Worm (Caenorhabditis elegans) whole organism, young adult: ENCODE results near the gene R07B1.11.

ENCODE experiments used
- C17E4.6 ChIP-seq: fragments of 200-800 bp; sonication (Bioruptor generic); IDR thresholded peaks from 2 replicates; pipeline ENCODE4 v1.3.6; 2022; ENCODE audit warnings: missing genetic modification reagents, missing genetic modification characterization, missing compliant biosample characterization
- F33H1.4 ChIP-seq: fragments of 200-800 bp; sonication (Bioruptor generic); IDR thresholded peaks from 2 replicates; pipeline ENCODE4 v1.3.6; 2022; ENCODE audit warnings: missing genetic modification reagents, missing genetic modification characterization, missing compliant biosample characterization
- F52B5.7 ChIP-seq: sonication (generic microtip); optimal IDR thresholded peaks from 2 replicates; lab custom pipeline; 2016; ENCODE audit warnings: mild to moderate bottlenecking, missing genetic modification characterization, missing compliant biosample characterization
- F55B11.4 ChIP-seq: sonication (generic microtip); optimal IDR thresholded peaks from 2 replicates; lab custom pipeline; 2016; ENCODE audit warnings: missing compliant biosample characterization, missing genetic modification characterization, borderline replicate concordance; ENCODE audit not compliant: insufficient read depth
- T07F8.4 ChIP-seq: sonication (generic microtip); optimal IDR thresholded peaks from 2 replicates; lab custom pipeline; 2016; ENCODE audit warnings: mild to moderate bottlenecking, missing genetic modification characterization, moderate library complexity, missing compliant biosample characterization
- Y56A3A.18 ChIP-seq: fragments of 200-800 bp; sonication (Bioruptor generic); IDR thresholded peaks from 2 replicates; pipeline ENCODE4 v1.3.6; 2022; ENCODE audit warnings: missing genetic modification reagents, missing genetic modification characterization, missing compliant biosample characterization
- Y79H2A.3 ChIP-seq: fragments of 200-800 bp; sonication (Bioruptor generic); conservative IDR thresholded peaks from 2 replicates; pipeline ENCODE4 v1.3.6; 2022; ENCODE audit warnings: missing genetic modification reagents, missing genetic modification characterization, missing compliant biosample characterization
- Y95B8A.8 ChIP-seq: fragments of 200-800 bp; sonication (Bioruptor generic); IDR thresholded peaks from 2 replicates; pipeline ENCODE4 v1.3.6; 2022; ENCODE audit warnings: missing genetic modification reagents, missing genetic modification characterization, missing compliant biosample characterization
- aptf-3 ChIP-seq: fragments of 200-800 bp; sonication (Bioruptor generic); IDR thresholded peaks from 2 replicates; pipeline ENCODE4 v1.3.6; 2022; ENCODE audit warnings: missing genetic modification characterization, missing compliant biosample characterization
- atf-7 ChIP-seq: sonication (generic microtip); optimal IDR thresholded peaks from 2 replicates; lab custom pipeline; 2017; ENCODE audit warnings: mild to moderate bottlenecking, missing genetic modification characterization, missing compliant biosample characterization
- athp-1 ChIP-seq: sonication (generic microtip); optimal IDR thresholded peaks from 2 replicates; lab custom pipeline; 2017; ENCODE audit warnings: mild to moderate bottlenecking, missing genetic modification characterization, missing compliant biosample characterization
- bed-1 ChIP-seq: fragments of 200-800 bp; sonication (Bioruptor generic); IDR thresholded peaks from 2 replicates; pipeline ENCODE4 v1.3.6; 2022; ENCODE audit warnings: missing genetic modification reagents, missing genetic modification characterization, missing compliant biosample characterization
- ccch-3 ChIP-seq: fragments of 200-800 bp; sonication (Bioruptor generic); optimal IDR thresholded peaks from 2 replicates; lab custom pipeline; 2018; ENCODE audit warnings: mild to moderate bottlenecking, missing genetic modification characterization, missing compliant biosample characterization
- ceh-100 ChIP-seq: fragments of 200-800 bp; sonication (Bioruptor generic); IDR thresholded peaks from 2 replicates; pipeline ENCODE4 v1.3.6; 2022; ENCODE audit warnings: missing genetic modification reagents, missing genetic modification characterization, missing compliant biosample characterization
- ceh-79 ChIP-seq: sonication (generic microtip); optimal IDR thresholded peaks from 2 replicates; lab custom pipeline; 2017; ENCODE audit warnings: mild to moderate bottlenecking, missing genetic modification characterization, missing compliant biosample characterization
- ceh-91 ChIP-seq: fragments of 200-800 bp; sonication (Bioruptor generic); IDR thresholded peaks from 2 replicates; pipeline ENCODE4 v1.3.6; 2022; ENCODE audit warnings: missing genetic modification reagents, missing genetic modification characterization, missing compliant biosample characterization
- dox-1 ChIP-seq: fragments of 200-800 bp; sonication (Bioruptor generic); IDR thresholded peaks from 2 replicates; pipeline ENCODE4 v1.3.6; 2022; ENCODE audit warnings: missing genetic modification reagents, missing genetic modification characterization, missing compliant biosample characterization
- ets-4 ChIP-seq: fragments of 200-800 bp; sonication (Bioruptor generic); optimal IDR thresholded peaks from 2 replicates; lab custom pipeline; 2018; ENCODE audit warnings: mild to moderate bottlenecking, missing genetic modification characterization, missing compliant biosample characterization
- hmg-1.2 ChIP-seq: fragments of 200-800 bp; sonication (Bioruptor generic); IDR thresholded peaks from 2 replicates; pipeline ENCODE4 v1.3.6; 2022; ENCODE audit warnings: missing genetic modification reagents, missing genetic modification characterization, missing compliant biosample characterization
- hrde-1 ChIP-seq: sonication (generic microtip); optimal IDR thresholded peaks from 2 replicates; lab custom pipeline; 2016; ENCODE audit warnings: missing genetic modification characterization, mild to moderate bottlenecking, missing compliant biosample characterization, moderate library complexity, missing genotype, missing genetic modification reagents, borderline replicate concordance
- lin-26 ChIP-seq: fragments of 200-800 bp; sonication (Bioruptor generic); IDR thresholded peaks from 2 replicates; pipeline ENCODE4 v1.3.6; 2022; ENCODE audit warnings: missing genetic modification reagents, missing genetic modification characterization, missing compliant biosample characterization
- lin-54 ChIP-seq: fragments of 200-800 bp; sonication (Bioruptor generic); optimal IDR thresholded peaks from 2 replicates; lab custom pipeline; 2018; ENCODE audit warnings: mild to moderate bottlenecking, missing genetic modification characterization, missing compliant biosample characterization
- madf-3 ChIP-seq: fragments of 200-800 bp; sonication (Bioruptor generic); IDR thresholded peaks from 2 replicates; pipeline ENCODE4 v1.3.6; 2022; ENCODE audit warnings: missing genetic modification reagents, missing genetic modification characterization, missing compliant biosample characterization
- madf-8 ChIP-seq: fragments of 200-800 bp; sonication (Bioruptor generic); conservative IDR thresholded peaks from 2 replicates; pipeline ENCODE4 v1.3.6; 2022; ENCODE audit warnings: missing genetic modification reagents, missing genetic modification characterization, missing compliant biosample characterization
- mel-28 ChIP-seq: sonication (generic microtip); optimal IDR thresholded peaks from 2 replicates; lab custom pipeline; 2016; ENCODE audit warnings: borderline replicate concordance, mild to moderate bottlenecking, missing genetic modification characterization, missing compliant biosample characterization
- nfya-1 ChIP-seq: sonication (generic microtip); optimal IDR thresholded peaks from 2 replicates; lab custom pipeline; 2017; ENCODE audit warnings: antibody characterized with exemption, missing compliant biosample characterization, missing genetic modification characterization, borderline replicate concordance; ENCODE audit not compliant: insufficient read depth
- nfya-2 ChIP-seq: fragments of 200-800 bp; sonication (Bioruptor generic); IDR thresholded peaks from 2 replicates; pipeline ENCODE4 v1.3.6; 2022; ENCODE audit warnings: missing genetic modification reagents, missing genetic modification characterization, missing compliant biosample characterization
- nhr-179 ChIP-seq: sonication (generic microtip); optimal IDR thresholded peaks from 2 replicates; lab custom pipeline; 2016; ENCODE audit warnings: mild to moderate bottlenecking, missing genetic modification characterization, missing compliant biosample characterization
- nhr-27 ChIP-seq: fragments of 200-800 bp; sonication (Bioruptor generic); optimal IDR thresholded peaks from 2 replicates; lab custom pipeline; 2018; ENCODE audit warnings: mild to moderate bottlenecking, missing genetic modification characterization, moderate library complexity, missing compliant biosample characterization
- pbrm-1 ChIP-seq: fragments of 200-800 bp; sonication (Bioruptor generic); IDR thresholded peaks from 2 replicates; pipeline ENCODE4 v1.3.6; 2022; ENCODE audit warnings: missing genetic modification reagents, missing genetic modification characterization, missing compliant biosample characterization
- rec-8 ChIP-seq, 2 experiments: sonication (generic microtip); optimal IDR thresholded peaks; 2 replicates each; lab custom pipeline; 2016; ENCODE audit warnings: mild to moderate bottlenecking in 2 of 2, missing genetic modification characterization in 2 of 2, missing genetic modification reagents in 2 of 2, missing genotype in 2 of 2, missing biosample characterization in 1 of 2, missing compliant biosample characterization in 1 of 2, moderate library complexity in 1 of 2
- rpc-1 ChIP-seq, 2 experiments: fragments of 150-350 bp in 1 of 2; sonication (generic microtip) in 1 of 2; optimal IDR thresholded peaks; 2 replicates each; lab custom pipeline; 2014 to 2018; ENCODE audit warnings: missing biosample characterization in 1 of 2, missing genetic modification characterization in 1 of 2, missing genetic modification reagents in 1 of 2, missing genotype in 1 of 2
- snpc-1.1 ChIP-seq: sonication (generic microtip); optimal IDR thresholded peaks from 2 replicates; lab custom pipeline; 2017; ENCODE audit warnings: missing genetic modification characterization, mild to moderate bottlenecking, missing compliant biosample characterization, antibody characterized with exemption, moderate library complexity, missing genotype, missing genetic modification reagents; ENCODE audit not compliant: insufficient read depth
- snpc-1.3 ChIP-seq: sonication (generic microtip); optimal IDR thresholded peaks from 2 replicates; lab custom pipeline; 2017; ENCODE audit warnings: missing genetic modification characterization, mild to moderate bottlenecking, missing compliant biosample characterization, antibody characterized with exemption, moderate library complexity, missing genotype, missing genetic modification reagents; ENCODE audit not compliant: insufficient read depth
- snpc-4 ChIP-seq, 5 experiments: fragments of 150-350 bp in 1 of 5; sonication (generic microtip) in 4 of 5; optimal IDR thresholded peaks; 2 replicates each; lab custom pipeline; 2014 to 2018; ENCODE audit warnings: missing genetic modification characterization in 5 of 5, missing biosample characterization in 3 of 5, antibody characterized with exemption in 2 of 5, mild to moderate bottlenecking in 2 of 5, missing compliant biosample characterization in 2 of 5, missing genotype in 2 of 5, moderate library complexity in 2 of 5, missing genetic modification reagents in 1 of 5
- tlf-1 ChIP-seq: fragments of 200-800 bp; sonication (Bioruptor generic); optimal IDR thresholded peaks from 2 replicates; lab custom pipeline; 2018; ENCODE audit warnings: mild to moderate bottlenecking, missing genetic modification characterization, missing compliant biosample characterization
- unc-62 ChIP-seq: fragments of 150-350 bp; optimal IDR thresholded peaks from 2 replicates; lab custom pipeline; 2014; ENCODE audit warnings: missing biosample characterization, missing genetic modification reagents, missing genetic modification characterization
- zim-3 ChIP-seq: sonication (generic microtip); optimal IDR thresholded peaks from 2 replicates; lab custom pipeline; 2017; ENCODE audit warnings: mild to moderate bottlenecking, missing genetic modification characterization, moderate library complexity, missing compliant biosample characterization
- ztf-28 ChIP-seq: fragments of 200-800 bp; sonication (Bioruptor generic); IDR thresholded peaks from 2 replicates; pipeline ENCODE4 v1.3.6; 2022; ENCODE audit warnings: missing genetic modification reagents, missing genetic modification characterization, missing compliant biosample characterization
- ztf-6 ChIP-seq: fragments of 200-800 bp; sonication (Bioruptor generic); IDR thresholded peaks from 2 replicates; pipeline ENCODE4 v1.3.6; 2022; ENCODE audit warnings: missing genetic modification reagents, missing genetic modification characterization, missing compliant biosample characterization

R07B1.11 gene

DNA sequence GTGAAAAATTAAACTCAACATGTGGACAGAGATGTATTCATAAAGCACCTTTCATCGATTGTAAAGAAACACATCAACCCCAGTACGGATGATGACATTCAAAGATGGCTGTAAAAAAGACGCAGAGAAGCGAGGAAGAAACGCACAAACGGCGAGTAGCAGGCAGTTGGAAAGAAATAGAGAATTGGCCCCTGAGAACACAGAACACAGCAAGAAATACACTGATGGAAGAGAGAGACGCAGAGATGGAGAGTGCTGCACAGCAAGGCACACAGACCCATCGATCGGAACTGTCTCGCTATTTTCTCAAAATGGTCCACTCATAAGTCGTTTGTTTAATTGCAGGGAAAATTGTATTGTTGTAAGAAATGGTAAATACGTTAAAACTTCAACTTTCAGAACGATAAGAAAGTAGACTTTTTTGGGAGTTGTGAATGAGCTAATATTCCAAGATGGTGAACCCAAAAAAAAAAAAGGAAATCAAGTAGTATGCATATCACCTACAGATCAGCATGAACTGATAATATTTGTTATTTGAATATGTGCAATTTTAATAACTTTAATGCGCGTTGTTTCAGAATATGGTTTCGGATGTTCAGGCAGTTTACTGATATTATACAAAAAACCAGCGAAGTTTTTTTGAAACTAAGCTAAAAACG is 34.0 kb upstream of the R07B1.11 start (continued):
- TF ChIP-seq bed-1 (GFP tag; lab: Robert Waterston, UW): no peak
- no peak for TF ChIP-seq ztf-28
- TF ChIP-seq snpc-1.1 (tag; lab: Kevin White, UChicago): no peak
- TF ChIP-seq madf-3 (GFP tag; lab: Robert Waterston, UW): 0 out of 2 replicates have a peak, but pooled peaks have one; percentile 23
- no peak for TF ChIP-seq atf-7 (tag; lab: Kevin White, UChicago)
- no peak for TF ChIP-seq nfya-2 (GFP tag; lab: Robert Waterston, UW)

DNA sequence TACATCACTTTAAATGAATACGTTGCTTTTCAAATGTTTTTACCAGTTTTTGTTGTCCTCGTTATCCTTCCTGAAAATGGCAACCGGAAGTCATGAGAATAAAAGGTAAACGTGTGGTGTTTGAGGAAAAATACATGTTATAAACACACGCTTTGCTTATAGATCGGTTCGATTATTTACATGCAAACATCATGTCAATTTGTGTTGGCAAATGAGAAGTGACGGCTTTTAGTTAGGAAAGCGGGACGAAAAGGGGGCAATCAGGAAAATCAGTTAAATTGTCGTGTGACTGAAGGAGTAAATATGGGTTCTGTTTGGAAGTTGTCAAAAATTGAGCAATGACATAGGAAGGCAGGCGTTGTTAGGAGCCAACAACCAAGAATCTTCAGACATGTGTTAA is 25.5 kb upstream of the R07B1.11 start, which contains the start of gene rrc-1:
rrc-1 (minus strand) TSS at position 74 of the 400 bp plus-strand sequence.
- TF ChIP-seq nhr-27: no peak
- TF ChIP-seq T07F8.4 (tag; lab: Kevin White, UChicago): no peak
- TF ChIP-seq unc-62 (GFP tag; lab: Kevin White, UChicago): no peak
- no peak for TF ChIP-seq ceh-91 (GFP tag; lab: Robert Waterston, UW)
- no peak for TF ChIP-seq ztf-28
- TF ChIP-seq ccch-3: no peak
- TF ChIP-seq Y56A3A.18 (GFP tag; lab: Robert Waterston, UW): no peak
- no peak for TF ChIP-seq mel-28
- no peak for TF ChIP-seq lin-26 (GFP tag; lab: Robert Waterston, UW)
- no peak for TF ChIP-seq Y95B8A.8 (GFP tag; lab: Robert Waterston, UW)
- TF ChIP-seq rec-8 (tag; optimal IDR thresholded peaks at IDR 0.05; lab: Kevin White, UChicago): no peak

DNA sequence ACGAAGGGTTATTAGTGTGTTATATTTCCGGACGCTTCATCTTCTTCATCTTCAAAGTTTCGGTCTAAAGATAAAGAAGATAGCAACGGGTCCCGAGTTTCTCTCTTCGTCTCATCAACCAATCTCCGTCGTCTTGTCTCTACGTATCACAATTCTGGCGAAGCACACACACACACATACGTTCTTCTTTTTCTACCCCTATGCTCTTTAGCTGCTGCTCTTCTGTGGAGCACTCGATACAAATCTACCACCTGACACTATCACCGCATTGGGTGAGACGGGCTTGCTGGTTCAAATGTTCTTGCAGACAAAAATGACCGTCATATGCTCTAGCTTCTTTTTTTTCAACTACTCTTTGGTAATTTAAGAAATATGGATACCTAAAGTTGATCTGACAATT is 24.3 kb upstream of the R07B1.11 start:
- no peak for TF ChIP-seq snpc-1.3
- TF ChIP-seq F55B11.4 (tag; lab: Kevin White, UChicago): no peak
- no peak for TF ChIP-seq T07F8.4 (tag; lab: Kevin White, UChicago)
- no peak for TF ChIP-seq athp-1 (tag; lab: Kevin White, UChicago)
- TF ChIP-seq ztf-6 (GFP tag; lab: Robert Waterston, UW): no peak
- no peak for TF ChIP-seq rpc-1 (optimal IDR thresholded peaks at IDR 0.05; lab: Kevin White, UChicago)
- no peak for TF ChIP-seq rpc-1 (tag; optimal IDR thresholded peaks at IDR 0.05; lab: Kevin White, UChicago)
- TF ChIP-seq nhr-179 (tag; lab: Kevin White, UChicago): no peak

DNA sequence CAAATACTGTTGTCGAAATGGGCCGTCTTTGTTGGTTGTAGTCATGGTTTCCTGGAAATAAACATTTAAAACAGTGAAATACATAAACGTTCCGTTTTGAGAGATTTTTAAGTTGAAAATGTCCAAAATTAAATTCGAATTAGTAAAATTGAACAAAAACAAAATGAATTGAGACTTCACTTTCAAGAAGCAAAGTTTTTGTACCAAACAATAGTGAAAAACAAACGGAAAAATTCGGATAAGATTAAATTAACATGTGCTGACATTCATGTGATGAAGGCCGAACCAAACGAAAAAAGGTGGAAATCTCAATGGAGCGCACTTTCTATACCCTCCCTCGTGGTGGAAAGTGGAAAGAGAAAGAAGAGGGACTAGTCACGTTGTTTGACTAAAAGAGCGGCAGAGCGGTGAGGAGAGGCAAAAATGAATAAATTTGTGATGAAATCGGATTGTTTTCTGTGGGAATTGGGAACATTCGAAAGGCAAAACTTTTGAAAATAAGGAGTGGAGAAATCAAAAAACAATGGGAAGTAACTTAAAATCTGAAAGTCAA is 18.7 kb upstream of the R07B1.11 start, which contains the start of gene ipla-2:
ipla-2 (minus strand) TSS at position 51 of the 553 bp plus-strand sequence.
- TF ChIP-seq atf-7 (tag; lab: Kevin White, UChicago) (no peak), ceh-100 (GFP tag; lab: Robert Waterston, UW) (no peak), lin-54 (GFP tag; lab: Kevin White, UChicago) (no peak), tlf-1 (no peak), ets-4 (no peak), C17E4.6 (GFP tag; lab: Robert Waterston, UW) (no peak), dox-1 (GFP tag; lab: Robert Waterston, UW) (0 out of 2 replicates have a peak, but pooled peaks have one; percentile 14), nfya-1 (tag; lab: Kevin White, UChicago) (no peak), ceh-79 (tag; lab: Kevin White, UChicago) (no peak), zim-3 (tag; lab: Kevin White, UChicago) (no peak), hmg-1.2 (GFP tag; lab: Robert Waterston, UW) (peak; percentile 36; the same call in 1 of the 2 replicates), madf-8 (GFP tag; lab: Robert Waterston, UW) (no peak), T07F8.4 (tag; lab: Kevin White, UChicago) (no peak), pbrm-1 (GFP tag; lab: Robert Waterston, UW) (no peak), ztf-28 (no peak), aptf-3 (GFP tag; lab: Robert Waterston, UW) (no peak), F52B5.7 (tag; lab: Kevin White, UChicago) (no peak), snpc-4 (GFP tag; optimal IDR thresholded peaks at IDR 0.05; lab: Kevin White, UChicago) (no peak), snpc-4 (tag; optimal IDR thresholded peaks at IDR 0.05; lab: Kevin White, UChicago) (peak in 1 of 4 experiments; percentile 21), hrde-1 (tag; lab: Kevin White, UChicago) (no peak), F33H1.4 (GFP tag; lab: Robert Waterston, UW) (no peak), Y79H2A.3 (GFP tag; lab: Robert Waterston, UW) (no peak)
